Worm (Caenorhabditis elegans) whole organism, midembryonic: Measurements from ENCODE around the gene Y50E8A.6.

Source experiments
- T22C8.4 ChIP-seq: fragments of 200-800 bp; sonication (Bioruptor generic); IDR thresholded peaks from 2 replicates; pipeline ENCODE4 v1.3.6; 2022; ENCODE audit warnings: missing genetic modification characterization, missing compliant biosample characterization
- cog-1 ChIP-seq: sonication (generic microtip); optimal IDR thresholded peaks from 2 replicates; lab custom pipeline; 2016; ENCODE audit warnings: missing genetic modification characterization, missing compliant biosample characterization
- flt-1 ChIP-seq: fragments of 200-800 bp; sonication (Bioruptor generic); IDR thresholded peaks from 2 replicates; pipeline ENCODE4 v1.3.6; 2022; ENCODE audit warnings: missing genetic modification characterization, missing compliant biosample characterization
- klf-2 ChIP-seq: fragments of 200-800 bp; sonication (Bioruptor generic); conservative IDR thresholded peaks from 2 replicates; pipeline ENCODE4 v1.3.6; 2022; ENCODE audit warnings: missing genetic modification reagents, missing genetic modification characterization, missing compliant biosample characterization
- med-1 ChIP-seq: sonication (generic microtip); optimal IDR thresholded peaks from 2 replicates; lab custom pipeline; 2017; ENCODE audit warnings: missing genetic modification characterization, mild to moderate bottlenecking, missing compliant biosample characterization, antibody characterized with exemption, missing genetic modification reagents; ENCODE audit not compliant: insufficient read depth
- ref-1 ChIP-seq: fragments of 200-800 bp; sonication (Bioruptor generic); conservative IDR thresholded peaks from 2 replicates; pipeline ENCODE4 v1.3.6; 2022; ENCODE audit warnings: missing genetic modification reagents, missing genetic modification characterization, missing compliant biosample characterization
- tab-1 ChIP-seq: fragments of 200-800 bp; sonication (Bioruptor generic); IDR thresholded peaks from 2 replicates; pipeline ENCODE4 v1.3.6; 2022; ENCODE audit warnings: missing genetic modification characterization, missing compliant biosample characterization
- ztf-23 ChIP-seq: fragments of 200-800 bp; sonication (Bioruptor generic); IDR thresholded peaks from 2 replicates; pipeline ENCODE4 v1.3.6; 2022; ENCODE audit warnings: missing genetic modification reagents, missing genetic modification characterization, missing compliant biosample characterization
- ztf-29 ChIP-seq: fragments of 200-800 bp; sonication (Bioruptor generic); IDR thresholded peaks from 2 replicates; pipeline ENCODE4 v1.3.6; 2022; ENCODE audit warnings: missing genetic modification reagents, missing genetic modification characterization, missing compliant biosample characterization

Gene Y50E8A.6

ce11 chrV:14723020-14723419, 18.1 kb downstream of the Y50E8A.6 start, which contains the start of gene R08A2.7:
Gene R08A2.7, plus strand, starts transcription at chrV:14723320.
- no peak for TF ChIP-seq med-1 (GFP tag; lab: Kevin White, UChicago)
- no peak for TF ChIP-seq ztf-29 (GFP tag; lab: Robert Waterston, UW)
- no peak for TF ChIP-seq flt-1 (GFP tag; lab: Robert Waterston, UW)
- no peak for TF ChIP-seq ztf-23 (GFP tag; lab: Robert Waterston, UW)
- no peak for TF ChIP-seq tab-1
- no peak for TF ChIP-seq ref-1 (GFP tag; lab: Robert Waterston, UW)
- TF ChIP-seq T22C8.4 (GFP tag; lab: Robert Waterston, UW), result no peak
- no peak for TF ChIP-seq cog-1 (tag; lab: Kevin White, UChicago)

- TF ChIP-seq ref-1 (GFP tag; lab: Robert Waterston, UW), result no peak
- no peak for TF ChIP-seq cog-1 (tag; lab: Kevin White, UChicago)
These were observed 21.6 kb downstream of the Y50E8A.6 start, which contains the start of gene R08A2.1 for ce11 chrV:14719491-14719890. Gene R08A2.1, minus strand, starts transcription at chrV:14719591.

ce11 chrV:14716114-14716513, 25.0 kb downstream of the Y50E8A.6 start, which contains the start of gene fbxa-147:
Gene fbxa-147, plus strand, starts transcription at chrV:14716499.
- TF ChIP-seq ref-1 (GFP tag; lab: Robert Waterston, UW), result no peak
- TF ChIP-seq ztf-29 (GFP tag; lab: Robert Waterston, UW), result no peak
- TF ChIP-seq med-1 (GFP tag; lab: Kevin White, UChicago), result no peak
- TF ChIP-seq klf-2 (GFP tag; lab: Robert Waterston, UW), result no peak
- TF ChIP-seq cog-1 (tag; lab: Kevin White, UChicago), result no peak
- no peak for TF ChIP-seq tab-1
- no peak for TF ChIP-seq flt-1 (GFP tag; lab: Robert Waterston, UW)
- no peak for TF ChIP-seq ztf-23 (GFP tag; lab: Robert Waterston, UW)
- no peak for TF ChIP-seq T22C8.4 (GFP tag; lab: Robert Waterston, UW)

ce11 chrV:14715608-14716007, 25.5 kb downstream of the Y50E8A.6 start, which contains the start of gene R08A2.2:
Gene R08A2.2, minus strand, starts transcription at chrV:14715708.
- TF ChIP-seq tab-1, result no peak
- no peak for TF ChIP-seq klf-2 (GFP tag; lab: Robert Waterston, UW)
- TF ChIP-seq T22C8.4 (GFP tag; lab: Robert Waterston, UW), result no peak
- TF ChIP-seq ref-1 (GFP tag; lab: Robert Waterston, UW), result no peak
- no peak for TF ChIP-seq cog-1 (tag; lab: Kevin White, UChicago)

- no peak for TF ChIP-seq T22C8.4 (GFP tag; lab: Robert Waterston, UW)
- TF ChIP-seq ztf-23 (GFP tag; lab: Robert Waterston, UW), result no peak
- no peak for TF ChIP-seq tab-1
- TF ChIP-seq klf-2 (GFP tag; lab: Robert Waterston, UW), result no peak
- TF ChIP-seq med-1 (GFP tag; lab: Kevin White, UChicago), result no peak
- no peak for TF ChIP-seq flt-1 (GFP tag; lab: Robert Waterston, UW)
These were observed 28.8 kb downstream of the Y50E8A.6 start, which contains the start of gene R08A2.5 for ce11 chrV:14712316-14712715. Gene R08A2.5, plus strand, starts transcription at chrV:14712616.

- no peak for TF ChIP-seq ztf-23 (GFP tag; lab: Robert Waterston, UW)
- TF ChIP-seq ztf-29 (GFP tag; lab: Robert Waterston, UW), result no peak
- TF ChIP-seq tab-1, result no peak
- no peak for TF ChIP-seq ref-1 (GFP tag; lab: Robert Waterston, UW)
- TF ChIP-seq cog-1 (tag; lab: Kevin White, UChicago), result no peak
- TF ChIP-seq klf-2 (GFP tag; lab: Robert Waterston, UW), result no peak
These were observed 30.1 kb downstream of the Y50E8A.6 start, which contains the start of gene ssp-33 for ce11 chrV:14711077-14711476. Gene ssp-33, plus strand, starts transcription at chrV:14711377.

- TF ChIP-seq T22C8.4 (GFP tag; lab: Robert Waterston, UW), result no peak
- no peak for TF ChIP-seq cog-1 (tag; lab: Kevin White, UChicago)
- TF ChIP-seq ref-1 (GFP tag; lab: Robert Waterston, UW), result no peak
- TF ChIP-seq med-1 (GFP tag; lab: Kevin White, UChicago), result no peak
- no peak for TF ChIP-seq ztf-23 (GFP tag; lab: Robert Waterston, UW)
- no peak for TF ChIP-seq klf-2 (GFP tag; lab: Robert Waterston, UW)
- TF ChIP-seq flt-1 (GFP tag; lab: Robert Waterston, UW), result no peak
- TF ChIP-seq tab-1, result no peak
- no peak for TF ChIP-seq ztf-29 (GFP tag; lab: Robert Waterston, UW)
These were observed 33.2 kb downstream of the Y50E8A.6 start, which contains the start of gene R08A2.9 for ce11 chrV:14707958-14708357. Gene R08A2.9, plus strand, starts transcription at chrV:14708258.

ce11 chrV:14698666-14699065, 42.5 kb downstream of the Y50E8A.6 start, which contains the start of gene set-5:
Gene set-5, plus strand, starts transcription at chrV:14698966.
- TF ChIP-seq ref-1 (GFP tag; lab: Robert Waterston, UW) (no peak), ztf-23 (GFP tag; lab: Robert Waterston, UW) (no peak), flt-1 (GFP tag; lab: Robert Waterston, UW) (no peak), klf-2 (GFP tag; lab: Robert Waterston, UW) (no peak), ztf-29 (GFP tag; lab: Robert Waterston, UW) (no peak), tab-1 (no peak), med-1 (GFP tag; lab: Kevin White, UChicago) (no peak), cog-1 (tag; lab: Kevin White, UChicago) (no peak), T22C8.4 (GFP tag; lab: Robert Waterston, UW) (no peak)

ce11 chrV:14698005-14698404, 43.1 kb downstream of the Y50E8A.6 start:
- TF ChIP-seq tab-1 (no peak), klf-2 (GFP tag; lab: Robert Waterston, UW) (no peak), ztf-23 (GFP tag; lab: Robert Waterston, UW) (no peak), ztf-29 (GFP tag; lab: Robert Waterston, UW) (no peak), ref-1 (GFP tag; lab: Robert Waterston, UW) (no peak), T22C8.4 (GFP tag; lab: Robert Waterston, UW) (no peak), med-1 (GFP tag; lab: Kevin White, UChicago) (no peak), flt-1 (GFP tag; lab: Robert Waterston, UW) (no peak), cog-1 (tag; lab: Kevin White, UChicago) (no peak)
